Worm (Caenorhabditis elegans): Measurements from ENCODE around the gene C45H4.13.

DNA sequence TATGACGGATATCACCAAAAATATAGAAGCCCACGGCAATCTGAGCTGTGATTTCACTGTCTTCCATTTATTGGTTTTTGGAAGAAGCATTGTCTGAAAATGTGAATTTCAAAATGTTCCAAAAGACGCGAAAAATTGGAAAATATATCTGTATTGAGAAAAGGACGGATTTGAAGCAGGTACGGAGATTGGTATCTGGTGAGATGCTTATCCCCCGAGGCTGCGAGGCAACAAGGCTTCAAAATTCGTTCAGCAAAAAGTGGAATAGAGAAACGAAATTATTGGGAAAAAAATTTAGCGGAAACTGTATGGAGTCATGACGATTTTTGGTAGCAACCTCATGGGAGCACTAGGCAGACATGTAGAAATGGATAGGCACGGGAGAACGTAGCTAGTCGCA, 47.7 kb downstream of the C45H4.13 start, which contains the start of gene F36F12.1:
- TF ChIP-seq flt-1 (GFP tag; IDR thresholded peaks at IDR 0.05) (no peak), med-1 (GFP tag; optimal IDR thresholded peaks at IDR 0.05; ENCODE audit: insufficient read depth) (no peak), ztf-29 (GFP tag; IDR thresholded peaks at IDR 0.05) (no peak), T22C8.4 (GFP tag; IDR thresholded peaks at IDR 0.05) (no peak), ztf-23 (GFP tag; IDR thresholded peaks at IDR 0.05) (no peak), ref-1 (GFP tag; conservative IDR thresholded peaks at IDR 0.05) (no peak), cog-1 (tag; optimal IDR thresholded peaks at IDR 0.05) (no peak), klf-2 (GFP tag; conservative IDR thresholded peaks at IDR 0.05) (no peak)

Data from whole organism, midembryonic.